Fruit fly (Drosophila melanogaster) whole organism: ENCODE measurements around the gene Mst84B.

Source experiments
- CG8478 ChIP-seq: fragments of >200 bp; optimal IDR thresholded peaks from 2 replicates; lab custom pipeline; 2018; ENCODE audit warnings: inconsistent platforms
- EcR ChIP-seq, 2 experiments: fragments of >200 bp; optimal IDR thresholded peaks; 2 replicates each; lab custom pipeline; 2017; ENCODE audit warnings: missing biosample characterization in 2 of 2, missing genetic modification characterization in 2 of 2, missing genetic modification reagents in 2 of 2
- pan ChIP-seq: fragments of >200 bp; optimal IDR thresholded peaks from 2 replicates; lab custom pipeline; 2017
- psq ChIP-seq: fragments of >200 bp; optimal IDR thresholded peaks from 2 replicates; lab custom pipeline; 2017
- usp ChIP-seq: fragments of >200 bp; optimal IDR thresholded peaks from 2 replicates; lab custom pipeline; 2017; ENCODE audit warnings: missing biosample characterization, missing genetic modification characterization, mixed read lengths

- no peak for TF ChIP-seq usp (GFP tag; lab: Kevin White, UChicago)
- TF ChIP-seq CG8478 (lab: Kevin White, UChicago) = no peak
- TF ChIP-seq pan (lab: Kevin White, UChicago) = no peak
- TF ChIP-seq EcR (GFP tag; optimal IDR thresholded peaks at IDR 0.05; lab: Kevin White, UChicago) = no peak
- TF ChIP-seq psq (lab: Kevin White, UChicago) = no peak
Observed at dm6 chr3R:7054286-7054685, 7.7 kb upstream of the Mst84B start, which contains the start of gene CG1979.
